Worm (Caenorhabditis elegans): ENCODE measurements around the gene T24E12.11.

T24E12.11 gene

DNA sequence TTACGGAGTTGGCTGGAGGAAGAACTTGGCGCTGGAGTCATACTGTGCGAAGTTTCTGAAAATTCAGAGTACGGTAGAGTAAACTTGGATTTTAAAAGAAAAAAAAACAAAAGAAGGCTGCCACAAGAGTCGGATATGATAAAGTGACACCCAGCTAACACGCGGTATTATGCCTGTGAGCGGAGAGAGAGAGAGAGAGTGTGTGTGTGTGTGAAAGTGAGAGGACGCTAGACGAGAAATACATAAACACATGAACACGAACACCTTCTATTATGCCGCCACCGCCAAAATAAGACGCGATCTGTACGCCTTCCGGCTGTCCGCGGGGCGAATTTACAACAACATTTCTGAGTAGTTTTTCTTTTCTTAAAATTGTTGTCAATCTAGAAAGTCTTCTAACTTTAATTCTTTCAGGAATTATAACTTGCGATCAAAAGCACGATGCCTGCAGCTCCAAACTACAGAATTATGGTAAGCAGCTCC, 42.4 kb downstream of the T24E12.11 start, which contains the start of gene F12E12.6:
Gene F12E12.6 (minus strand): TSS at position 51 of the 483 bp plus-strand sequence.
- TF ChIP-seq madf-8 (GFP tag; conservative IDR thresholded peaks at IDR 0.05), result peak; percentile 27; the same call in 1 of the 2 replicates
- TF ChIP-seq dpl-1 (GFP tag; optimal IDR thresholded peaks at IDR 0.05), result peak; percentile 7
- no peak for TF ChIP-seq lin-54 (GFP tag; optimal IDR thresholded peaks at IDR 0.05)
- no peak for TF ChIP-seq rcor-1 (GFP tag; IDR thresholded peaks at IDR 0.05)
- TF ChIP-seq snpc-4 (GFP tag; optimal IDR thresholded peaks at IDR 0.05), result no peak
- no peak for TF ChIP-seq snpc-4 (tag; optimal IDR thresholded peaks at IDR 0.05)
- TF ChIP-seq hmg-1.2 (GFP tag; IDR thresholded peaks at IDR 0.05), result peak; percentile 33; the same call in 1 of the 2 replicates
- TF ChIP-seq madf-6 (GFP tag; IDR thresholded peaks at IDR 0.05), result peak; percentile 58
- peak; percentile 57 for TF ChIP-seq efl-1 (GFP tag; optimal IDR thresholded peaks at IDR 0.05)

ce11 chrII:3731723-3732122, 47.6 kb downstream of the T24E12.11 start, which contains the start of the genes sdz-12 and bath-31:
Gene sdz-12, minus strand, starts transcription at chrII:3731823.
Gene bath-31, plus strand, starts transcription at chrII:3731973.
- TF ChIP-seq atf-7 (tag; optimal IDR thresholded peaks at IDR 0.05), result no peak
- no peak for TF ChIP-seq tlf-1 (GFP tag; optimal IDR thresholded peaks at IDR 0.05)
- TF ChIP-seq hlh-12 (tag; optimal IDR thresholded peaks at IDR 0.05), result no peak
- no peak for TF ChIP-seq mcd-1 (GFP tag; IDR thresholded peaks at IDR 0.05)
- TF ChIP-seq B0035.1 (tag; optimal IDR thresholded peaks at IDR 0.05), result no peak
- TF ChIP-seq rpc-1 (optimal IDR thresholded peaks at IDR 0.05), result no peak
- no peak for TF ChIP-seq rpc-1 (tag; optimal IDR thresholded peaks at IDR 0.05)
